Worm (Caenorhabditis elegans) whole organism, L2 larva: Measurements from ENCODE around the gene R07E5.17.

Experiments
- C34F6.9 ChIP-seq: fragments of 150-350 bp; optimal IDR thresholded peaks from 2 replicates; lab custom pipeline; 2014; ENCODE audit warnings: missing biosample characterization, missing genetic modification characterization
- F13H6.1 ChIP-seq: sonication (generic microtip); optimal IDR thresholded peaks from 2 replicates; lab custom pipeline; 2016; ENCODE audit warnings: missing genetic modification characterization, missing compliant biosample characterization
- Y55F3AM.14 ChIP-seq: fragments of 200-800 bp; sonication (Bioruptor generic); optimal IDR thresholded peaks from 2 replicates; lab custom pipeline; 2018; ENCODE audit warnings: mild to moderate bottlenecking, missing genetic modification characterization, missing compliant biosample characterization
- alr-1 ChIP-seq: fragments of 150-350 bp; optimal IDR thresholded peaks from 2 replicates; lab custom pipeline; 2014; ENCODE audit warnings: missing biosample characterization, missing genetic modification characterization
- aly-2 ChIP-seq: fragments of 150-350 bp; optimal IDR thresholded peaks from 2 replicates; lab custom pipeline; 2014; ENCODE audit warnings: missing biosample characterization, missing genetic modification characterization
- ama-1 ChIP-seq: fragments of 150-350 bp; optimal IDR thresholded peaks from 2 replicates; lab custom pipeline; 2018; ENCODE audit warnings: inconsistent platforms
- blmp-1 ChIP-seq: sonication (generic microtip); optimal IDR thresholded peaks from 2 replicates; lab custom pipeline; 2017; ENCODE audit warnings: missing genetic modification characterization, mild to moderate bottlenecking, missing compliant biosample characterization, antibody characterized with exemption, moderate library complexity; ENCODE audit not compliant: insufficient read depth
- ceh-16 ChIP-seq: fragments of 150-350 bp; optimal IDR thresholded peaks from 2 replicates; lab custom pipeline; 2014; ENCODE audit warnings: missing biosample characterization, missing genetic modification characterization
- ceh-82 ChIP-seq: fragments of 150-350 bp; optimal IDR thresholded peaks from 2 replicates; lab custom pipeline; 2014; ENCODE audit warnings: missing biosample characterization, missing genetic modification characterization
- crh-2 ChIP-seq: sonication (generic microtip); optimal IDR thresholded peaks from 2 replicates; lab custom pipeline; 2017; ENCODE audit warnings: missing biosample characterization, missing genetic modification characterization
- dmd-4 ChIP-seq: sonication (generic microtip); optimal IDR thresholded peaks from 2 replicates; lab custom pipeline; 2017; ENCODE audit warnings: missing biosample characterization, missing genetic modification characterization
- egl-27 ChIP-seq: sonication (generic microtip); optimal IDR thresholded peaks from 3 replicates; lab custom pipeline; 2017; ENCODE audit warnings: missing biosample characterization, missing genetic modification reagents, missing genetic modification characterization
- elt-1 ChIP-seq: fragments of 150-350 bp; optimal IDR thresholded peaks from 2 replicates; lab custom pipeline; 2014; ENCODE audit warnings: missing biosample characterization, missing genetic modification characterization
- fos-1 ChIP-seq: fragments of 150-350 bp; optimal IDR thresholded peaks from 2 replicates; lab custom pipeline; 2014; ENCODE audit warnings: missing biosample characterization, missing genetic modification characterization
- lin-13 ChIP-seq: fragments of 150-350 bp; optimal IDR thresholded peaks from 2 replicates; lab custom pipeline; 2014; ENCODE audit warnings: missing biosample characterization, missing genetic modification reagents, missing genetic modification characterization
- lin-39 ChIP-seq: fragments of 150-350 bp; optimal IDR thresholded peaks from 2 replicates; lab custom pipeline; 2014; ENCODE audit warnings: missing biosample characterization, missing genetic modification reagents, missing genetic modification characterization
- lsy-2 ChIP-seq, 2 experiments: fragments of 150-350 bp in 1 of 2; sonication (generic microtip) in 1 of 2; optimal IDR thresholded peaks; 2 replicates each; lab custom pipeline; 2014 to 2017; ENCODE audit warnings: missing biosample characterization in 2 of 2, missing genetic modification characterization in 2 of 2
- mab-5 ChIP-seq: fragments of 150-350 bp; optimal IDR thresholded peaks from 2 replicates; lab custom pipeline; 2014; ENCODE audit warnings: missing biosample characterization, missing genetic modification characterization
- nhr-10 ChIP-seq: sonication (generic microtip); optimal IDR thresholded peaks from 2 replicates; lab custom pipeline; 2017; ENCODE audit warnings: missing biosample characterization, missing genetic modification characterization
- nhr-11 ChIP-seq: fragments of 150-350 bp; optimal IDR thresholded peaks from 2 replicates; lab custom pipeline; 2014; ENCODE audit warnings: missing biosample characterization, missing genetic modification characterization
- nhr-12 ChIP-seq: fragments of 150-350 bp; optimal IDR thresholded peaks from 2 replicates; lab custom pipeline; 2014; ENCODE audit warnings: missing biosample characterization, missing genetic modification characterization
- nhr-21 ChIP-seq: fragments of 150-350 bp; optimal IDR thresholded peaks from 2 replicates; lab custom pipeline; 2014; ENCODE audit warnings: missing biosample characterization, missing genetic modification characterization
- nhr-23 ChIP-seq: fragments of 150-350 bp; optimal IDR thresholded peaks from 2 replicates; lab custom pipeline; 2014; ENCODE audit warnings: missing biosample characterization, missing genetic modification reagents, missing genetic modification characterization
- nhr-237 ChIP-seq: fragments of 150-350 bp; optimal IDR thresholded peaks from 2 replicates; lab custom pipeline; 2014; ENCODE audit warnings: missing biosample characterization, missing genetic modification characterization
- nhr-25 ChIP-seq: fragments of 150-350 bp; sonication (generic microtip); optimal IDR thresholded peaks from 3 replicates; lab custom pipeline; 2014; ENCODE audit warnings: missing biosample characterization, missing genetic modification characterization
- nhr-6 ChIP-seq: fragments of 150-350 bp; optimal IDR thresholded peaks from 2 replicates; lab custom pipeline; 2014; ENCODE audit warnings: missing biosample characterization, missing genetic modification characterization
- snpc-4 ChIP-seq: fragments of 150-350 bp; optimal IDR thresholded peaks from 2 replicates; lab custom pipeline; 2014; ENCODE audit warnings: missing biosample characterization, missing genetic modification characterization
- unc-39 ChIP-seq: fragments of 150-350 bp; optimal IDR thresholded peaks from 2 replicates; lab custom pipeline; 2014; ENCODE audit warnings: missing biosample characterization, missing genetic modification characterization
- unc-55 ChIP-seq: fragments of 150-350 bp; sonication (generic microtip); optimal IDR thresholded peaks from 3 replicates; lab custom pipeline; 2014; ENCODE audit warnings: missing biosample characterization, missing genetic modification reagents, missing genetic modification characterization
- unc-62 ChIP-seq: fragments of 150-350 bp; optimal IDR thresholded peaks from 2 replicates; lab custom pipeline; 2014; ENCODE audit warnings: missing biosample characterization, missing genetic modification reagents, missing genetic modification characterization
- ztf-1 ChIP-seq: fragments of 200-800 bp; sonication (Bioruptor generic); conservative IDR thresholded peaks from 2 replicates; pipeline ENCODE4 v1.3.6; 2022; ENCODE audit warnings: missing genetic modification characterization, missing compliant biosample characterization
- ztf-11 ChIP-seq: sonication (generic microtip); optimal IDR thresholded peaks from 2 replicates; lab custom pipeline; 2017; ENCODE audit warnings: missing biosample characterization, missing genetic modification characterization
- ztf-4 ChIP-seq: fragments of 150-350 bp; optimal IDR thresholded peaks from 2 replicates; lab custom pipeline; 2014; ENCODE audit warnings: missing biosample characterization, missing genetic modification characterization

R07E5.17 gene

DNA sequence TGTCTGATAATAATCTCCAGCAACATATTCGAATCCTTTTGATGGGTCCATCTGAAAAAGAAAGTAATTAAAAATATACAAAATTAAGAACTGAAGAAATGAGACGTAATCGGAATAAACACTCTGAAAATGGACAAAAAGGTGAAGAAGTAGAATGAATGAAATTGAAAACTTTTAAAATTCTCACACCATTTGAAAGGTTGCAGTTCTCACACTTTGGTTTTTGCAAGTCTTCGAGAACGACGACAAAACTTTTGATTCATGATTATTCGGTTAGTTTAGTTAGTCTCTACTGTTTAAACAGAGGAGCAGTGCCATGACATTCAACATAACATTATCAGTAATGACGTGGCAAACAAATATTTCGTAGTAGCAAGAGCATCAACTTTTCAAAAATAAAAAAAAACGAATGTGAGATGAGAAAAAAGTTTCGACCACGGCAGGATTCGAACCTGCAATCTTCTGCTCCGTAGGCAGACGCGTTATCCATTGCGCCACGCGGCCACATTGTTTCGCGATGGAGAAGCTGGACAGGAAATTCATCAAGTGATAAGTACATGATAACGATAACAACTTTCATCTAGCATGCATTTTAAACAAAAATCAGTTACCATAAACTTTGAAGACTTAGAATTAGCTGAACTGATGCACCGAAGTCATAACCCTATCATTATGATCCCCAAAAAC lies 45.8 kb upstream of the R07E5.17 start, which contains the start of gene ceh-43:
Gene ceh-43, minus strand, starts transcription at position 51 of the 687 bp plus-strand sequence.
- TF ChIP-seq nhr-23 (no peak), ztf-1 (no peak), blmp-1 (tag; lab: Kevin White, UChicago) (no peak), nhr-11 (tag; lab: Kevin White, UChicago) (no peak), egl-27 (tag; lab: Kevin White, UChicago) (no peak), unc-39 (tag; lab: Kevin White, UChicago) (no peak), lin-13 (no peak), ceh-82 (no peak), lin-39 (tag; lab: Kevin White, UChicago) (no peak), nhr-10 (tag; lab: Kevin White, UChicago) (no peak)

DNA sequence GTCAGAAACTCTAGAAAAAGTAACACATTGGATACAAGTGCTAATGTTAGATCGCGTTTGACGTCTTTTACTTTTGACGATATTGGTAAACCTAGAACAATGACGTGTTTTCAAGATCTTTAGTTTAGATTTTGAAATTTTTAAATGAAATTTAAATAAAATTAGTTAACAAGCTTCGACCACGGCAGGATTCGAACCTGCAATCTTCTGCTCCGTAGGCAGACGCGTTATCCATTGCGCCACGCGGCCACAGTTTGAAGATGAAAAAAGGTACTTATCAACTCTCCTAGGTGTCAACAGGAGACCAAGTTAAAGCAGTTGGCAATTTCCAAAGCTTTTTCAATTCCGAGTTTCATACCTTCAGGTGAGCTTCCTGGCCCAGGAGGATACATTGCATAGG lies 45.1 kb upstream of the R07E5.17 start:
- TF ChIP-seq elt-1: no peak
- TF ChIP-seq lsy-2 (tag; optimal IDR thresholded peaks at IDR 0.05; lab: Kevin White, UChicago): peak in 1 of 2 experiments; percentile 25
- peak; percentile 8 for TF ChIP-seq C34F6.9 (tag; lab: Kevin White, UChicago)
- peak; percentile 40 for TF ChIP-seq fos-1

DNA sequence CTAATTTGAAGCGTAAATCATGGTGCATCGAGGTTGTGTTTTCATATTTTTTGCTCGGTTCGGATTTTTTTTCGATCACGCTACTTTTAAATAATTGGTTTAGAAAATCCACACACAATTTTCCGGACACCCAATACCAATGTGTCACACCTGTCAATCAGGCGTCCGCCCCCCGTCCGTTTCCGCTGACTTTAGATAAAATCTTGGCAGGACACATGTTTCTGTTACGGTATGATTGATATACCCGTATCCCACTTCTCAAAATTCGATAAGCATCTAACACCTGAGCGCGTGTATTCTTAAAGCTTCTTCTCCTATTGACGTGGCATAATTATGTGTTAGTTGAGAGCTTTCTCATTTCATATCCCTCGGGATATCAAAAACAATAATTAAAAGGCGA lies 43.8 kb upstream of the R07E5.17 start:
- TF ChIP-seq ceh-16 (tag; lab: Kevin White, UChicago): no peak
- no peak for TF ChIP-seq dmd-4 (tag; lab: Kevin White, UChicago)
- no peak for TF ChIP-seq unc-39 (tag; lab: Kevin White, UChicago)
- TF ChIP-seq nhr-25 (tag; lab: Kevin White, UChicago): no peak
- TF ChIP-seq unc-62 (GFP tag; lab: Kevin White, UChicago): no peak
- TF ChIP-seq snpc-4 (tag; lab: Kevin White, UChicago): no peak
- no peak for TF ChIP-seq alr-1 (tag; lab: Kevin White, UChicago)
- no peak for TF ChIP-seq F13H6.1 (tag; lab: Kevin White, UChicago)

DNA sequence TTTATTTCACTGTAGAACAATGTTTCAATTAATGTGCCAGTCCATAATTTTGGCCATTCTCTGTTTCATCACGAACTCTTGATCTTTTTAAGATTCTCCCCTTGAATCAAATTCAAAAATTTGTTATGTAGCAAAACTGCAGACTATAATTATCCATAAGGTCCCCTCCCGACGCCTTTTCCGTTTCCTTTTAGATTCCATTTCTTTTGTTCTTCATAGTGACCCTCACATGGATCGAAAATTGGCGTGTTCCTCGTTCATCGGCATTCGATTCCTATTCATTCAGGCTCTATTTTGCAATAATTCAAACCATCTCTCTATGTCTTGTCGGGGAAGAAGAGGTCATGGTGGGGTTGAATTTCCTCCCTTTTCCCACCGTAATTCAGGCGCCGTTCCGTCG lies 40.3 kb upstream of the R07E5.17 start:
- TF ChIP-seq lin-13 (no peak), aly-2 (tag; lab: Kevin White, UChicago) (no peak), nhr-10 (tag; lab: Kevin White, UChicago) (no peak), ztf-4 (tag; lab: Kevin White, UChicago) (no peak), ztf-11 (tag; lab: Kevin White, UChicago) (no peak)

DNA sequence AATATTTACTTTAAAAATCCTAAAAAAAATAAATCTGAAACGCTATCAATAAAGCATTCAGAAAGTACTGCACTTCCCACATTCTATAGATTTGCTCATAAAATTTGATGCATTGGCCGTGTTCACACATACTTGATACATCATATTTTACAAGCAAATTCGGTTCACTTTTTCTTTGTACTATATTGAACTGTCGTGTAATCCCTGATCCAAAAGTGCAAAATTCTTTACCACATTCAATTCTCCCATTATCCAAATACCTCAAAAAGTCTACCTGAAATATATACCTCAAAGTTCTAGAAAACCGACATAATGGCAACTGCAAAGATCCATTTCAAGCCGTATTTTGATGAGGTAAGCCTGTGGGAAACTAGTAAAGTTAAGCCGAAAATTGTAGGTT lies 37.5 kb upstream of the R07E5.17 start, which contains the start of gene nex-3:
Gene nex-3, plus strand, starts transcription at position 301 of the 400 bp plus-strand sequence.
- TF ChIP-seq crh-2 (tag; lab: Kevin White, UChicago): no peak
- TF ChIP-seq unc-55 (GFP tag; lab: Kevin White, UChicago): no peak
- TF ChIP-seq blmp-1 (tag; lab: Kevin White, UChicago): no peak
- TF ChIP-seq nhr-6 (tag; lab: Kevin White, UChicago): no peak
- TF ChIP-seq ama-1: no peak

DNA sequence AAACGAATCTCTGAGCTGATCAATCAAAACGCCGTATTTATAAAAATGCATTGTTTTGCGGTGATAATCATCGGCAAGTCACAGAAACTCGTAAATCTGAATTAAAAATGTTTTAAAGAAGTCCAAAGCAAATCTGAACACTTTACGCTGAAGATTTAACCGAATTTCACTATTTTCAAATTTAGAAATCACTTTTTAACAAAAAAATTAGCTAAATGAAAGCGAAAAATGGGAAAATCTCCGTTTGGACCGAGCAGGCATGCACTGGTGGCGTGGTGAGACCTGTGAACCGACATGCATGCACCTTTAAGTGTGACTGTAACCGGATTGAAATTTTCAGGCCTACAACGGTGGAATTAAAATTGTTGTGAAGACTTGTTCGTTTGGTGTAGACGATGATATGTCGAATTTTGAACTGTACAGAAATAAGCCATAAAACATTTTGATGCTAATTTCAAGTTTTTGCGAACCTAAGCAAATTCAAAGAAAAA lies 35.3 kb upstream of the R07E5.17 start, which contains the start of gene C28A5.2:
Gene C28A5.2, minus strand, starts transcription at position 51 of the 491 bp plus-strand sequence.
- TF ChIP-seq nhr-6 (tag; lab: Kevin White, UChicago) (no peak), egl-27 (tag; lab: Kevin White, UChicago) (no peak), nhr-12 (tag; lab: Kevin White, UChicago) (no peak), ceh-16 (tag; lab: Kevin White, UChicago) (no peak), nhr-23 (no peak), nhr-21 (tag; lab: Kevin White, UChicago) (no peak), ama-1 (no peak), nhr-237 (no peak), C34F6.9 (tag; lab: Kevin White, UChicago) (no peak), ztf-11 (tag; lab: Kevin White, UChicago) (no peak), Y55F3AM.14 (GFP tag; lab: Kevin White, UChicago) (no peak), mab-5 (tag; lab: Kevin White, UChicago) (no peak)
